Fruit fly (Drosophila melanogaster): ENCODE data around the gene CG13310.

Gene CG13310

DNA sequence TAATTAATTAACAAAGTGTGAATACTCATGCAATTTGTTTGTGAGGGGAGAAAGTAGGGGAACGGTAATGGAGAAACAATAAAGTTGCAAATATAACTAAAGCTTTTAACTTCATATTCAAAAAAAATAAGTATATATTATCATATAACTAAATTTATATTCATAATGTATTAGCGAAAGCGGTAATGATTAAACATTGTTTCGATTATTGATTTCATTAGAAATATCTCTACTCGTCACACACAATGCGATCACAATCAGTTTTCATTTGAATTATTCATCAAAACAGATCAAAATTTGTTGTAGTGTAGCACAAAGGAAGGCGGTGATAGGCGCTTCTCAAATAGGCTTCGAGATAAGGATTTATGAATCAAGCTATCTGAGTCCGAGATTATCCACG is 44.6 kb downstream of the CG13310 start, which contains the start of gene CG6576:
TSS of gene CG6576 (plus strand) at position 301 of the 400 bp plus-strand sequence.
- TF ChIP-seq CG7101 (tag; optimal IDR thresholded peaks at IDR 0.05) = no peak
- TF ChIP-seq CG12768 (GFP tag; optimal IDR thresholded peaks at IDR 0.05) = no peak
- no peak for TF ChIP-seq Crg-1 (GFP tag; optimal IDR thresholded peaks at IDR 0.05)
- TF ChIP-seq ovo (GFP tag; optimal IDR thresholded peaks at IDR 0.05) = no peak
- TF ChIP-seq pad (GFP tag; optimal IDR thresholded peaks at IDR 0.05) = no peak
- no peak for TF ChIP-seq bab1 (GFP tag; optimal IDR thresholded peaks at IDR 0.05)
- no peak for TF ChIP-seq CG11617 (GFP tag; optimal IDR thresholded peaks at IDR 0.05)
- TF ChIP-seq CG33017 (tag; optimal IDR thresholded peaks at IDR 0.05) = no peak
- TF ChIP-seq CG1620 (GFP tag; optimal IDR thresholded peaks at IDR 0.05) = no peak
- no peak for TF ChIP-seq Mnt (GFP tag; optimal IDR thresholded peaks at IDR 0.05)
- TF ChIP-seq kay (GFP tag; ENCODE audit: borderline replicate concordance) = no peak
- TF ChIP-seq cic (GFP tag; optimal IDR thresholded peaks at IDR 0.05) = no peak
- no peak for TF ChIP-seq CG5204 (GFP tag; optimal IDR thresholded peaks at IDR 0.05)
- TF ChIP-seq cnc (optimal IDR thresholded peaks at IDR 0.05) = no peak
- no peak for TF ChIP-seq tj (GFP tag; optimal IDR thresholded peaks at IDR 0.05)

DNA sequence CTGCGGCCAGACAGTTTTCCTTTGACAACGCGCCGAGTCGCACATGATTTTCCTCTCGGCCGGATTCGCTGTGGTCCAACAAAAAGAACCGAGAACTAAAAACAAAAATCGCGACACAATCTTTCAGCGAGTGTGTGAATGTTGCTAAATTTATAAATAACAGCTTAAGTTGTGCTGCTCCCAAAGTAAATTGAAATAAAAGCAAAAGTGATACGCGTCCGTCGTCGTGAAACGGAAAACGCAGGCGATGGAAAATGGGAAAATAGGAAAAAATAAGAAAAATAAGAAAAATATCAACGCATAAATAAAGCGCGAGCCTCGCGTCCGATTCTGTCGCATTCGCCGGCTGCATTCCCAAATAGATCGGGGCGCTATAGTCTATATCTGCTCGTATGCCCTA is 46.7 kb downstream of the CG13310 start, which contains the start of gene Fhos:
TSS of gene Fhos (plus strand) at position 28 of the 400 bp plus-strand sequence.
- TF ChIP-seq CG11617 (GFP tag; optimal IDR thresholded peaks at IDR 0.05) (no peak), Mnt (GFP tag; optimal IDR thresholded peaks at IDR 0.05) (no peak), Hr96 (GFP tag; optimal IDR thresholded peaks at IDR 0.05) (no peak), CG12768 (GFP tag; optimal IDR thresholded peaks at IDR 0.05) (no peak), CG14711 (tag; optimal IDR thresholded peaks at IDR 0.05) (no peak), toe (GFP tag; optimal IDR thresholded peaks at IDR 0.05) (no peak), CG33017 (tag; optimal IDR thresholded peaks at IDR 0.05) (no peak), CG7045 (GFP tag; optimal IDR thresholded peaks at IDR 0.05) (no peak), CG1620 (GFP tag; optimal IDR thresholded peaks at IDR 0.05) (no peak), cnc (optimal IDR thresholded peaks at IDR 0.05) (no peak), tj (GFP tag; optimal IDR thresholded peaks at IDR 0.05) (no peak), pad (GFP tag; optimal IDR thresholded peaks at IDR 0.05) (no peak), bab1 (GFP tag; optimal IDR thresholded peaks at IDR 0.05) (no peak), cic (GFP tag; optimal IDR thresholded peaks at IDR 0.05) (no peak), CG5204 (GFP tag; optimal IDR thresholded peaks at IDR 0.05) (no peak), ovo (GFP tag; optimal IDR thresholded peaks at IDR 0.05) (no peak), Crg-1 (GFP tag; optimal IDR thresholded peaks at IDR 0.05) (no peak), Clk (GFP tag; optimal IDR thresholded peaks at IDR 0.05) (no peak)

DNA sequence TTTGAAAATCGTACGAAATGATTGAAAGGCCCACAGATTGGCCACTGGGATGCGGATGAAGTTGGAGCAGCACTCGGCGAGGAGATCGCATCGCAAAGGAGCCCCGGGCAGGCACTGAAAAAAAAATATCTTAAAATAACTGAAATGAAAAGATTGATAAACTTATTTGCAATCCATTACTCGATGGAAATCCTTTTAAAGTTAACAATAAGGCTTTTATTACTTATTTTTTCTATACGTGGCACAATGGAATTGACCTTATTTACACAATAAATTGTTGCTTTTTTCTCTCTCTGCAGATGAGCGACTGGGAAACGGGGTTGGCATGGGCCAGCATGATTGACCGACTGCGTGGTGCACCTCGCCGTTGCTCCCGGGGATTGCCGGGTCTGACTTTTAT is 49.1 kb downstream of the CG13310 start:
- TF ChIP-seq pad (GFP tag; optimal IDR thresholded peaks at IDR 0.05) = no peak
- TF ChIP-seq kay (GFP tag; ENCODE audit: borderline replicate concordance) = no peak
- TF ChIP-seq CG12768 (GFP tag; optimal IDR thresholded peaks at IDR 0.05) = no peak
- TF ChIP-seq bab1 (GFP tag; optimal IDR thresholded peaks at IDR 0.05) = no peak
- no peak for TF ChIP-seq Mnt (GFP tag; optimal IDR thresholded peaks at IDR 0.05)
- TF ChIP-seq cnc (optimal IDR thresholded peaks at IDR 0.05) = no peak
- no peak for TF ChIP-seq CG7101 (tag; optimal IDR thresholded peaks at IDR 0.05)
- TF ChIP-seq toe (GFP tag; optimal IDR thresholded peaks at IDR 0.05) = no peak
- no peak for TF ChIP-seq CG33017 (tag; optimal IDR thresholded peaks at IDR 0.05)
- no peak for TF ChIP-seq CG7045 (GFP tag; optimal IDR thresholded peaks at IDR 0.05)
- no peak for TF ChIP-seq Clk (GFP tag; optimal IDR thresholded peaks at IDR 0.05)
- TF ChIP-seq CG1620 (GFP tag; optimal IDR thresholded peaks at IDR 0.05) = no peak
- no peak for TF ChIP-seq CG5204 (GFP tag; optimal IDR thresholded peaks at IDR 0.05)
- TF ChIP-seq cic (GFP tag; optimal IDR thresholded peaks at IDR 0.05) = no peak

DNA sequence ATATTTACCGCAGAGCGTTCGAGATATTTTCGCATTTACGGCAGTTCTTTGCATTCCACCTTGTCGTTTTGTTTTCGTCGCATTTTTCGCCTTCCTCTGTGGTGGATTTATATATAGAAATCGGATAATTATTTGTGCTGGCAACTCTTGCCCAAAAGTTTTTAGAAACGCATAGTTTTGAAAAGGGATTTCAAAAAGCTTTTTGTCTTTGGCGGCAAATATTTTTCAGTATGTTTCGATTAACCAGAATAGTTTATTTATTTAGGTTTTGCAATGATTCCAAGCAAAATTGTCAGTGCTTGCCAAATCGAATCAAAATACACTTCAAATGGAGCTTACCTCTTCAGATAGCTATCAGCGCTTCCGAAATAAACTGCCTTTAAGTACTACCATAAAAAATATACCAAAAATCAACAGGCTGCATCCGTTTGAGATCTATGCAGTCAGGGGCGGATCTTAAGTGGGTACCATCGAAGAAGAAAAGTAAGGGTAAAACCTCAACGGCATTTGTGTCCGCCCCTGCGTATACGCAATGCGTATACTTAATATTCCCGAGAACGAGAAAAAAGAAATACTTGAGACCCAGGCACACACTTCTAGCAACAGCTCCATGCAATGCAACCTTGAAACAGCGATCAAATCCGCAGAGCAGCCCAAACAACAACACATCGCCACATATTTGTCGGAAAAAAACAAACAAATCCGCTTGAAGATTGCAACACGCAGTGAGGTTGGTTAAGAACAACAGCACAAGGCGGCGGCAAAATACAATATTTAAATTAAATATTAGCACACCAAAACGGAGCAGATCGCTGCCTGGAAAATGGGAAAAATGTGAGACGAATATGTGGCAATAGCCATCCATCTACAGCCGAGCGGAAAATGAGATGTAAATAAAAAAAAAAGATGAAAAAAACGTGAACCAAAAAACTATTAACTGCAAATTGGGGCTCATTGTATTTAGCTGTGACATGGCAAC is 50.4 kb downstream of the CG13310 start, which contains the start of gene CG13306:
TSS of gene CG13306 (minus strand) at position 51 of the 979 bp plus-strand sequence.
- TF ChIP-seq tj (GFP tag; optimal IDR thresholded peaks at IDR 0.05) (no peak), kay (GFP tag; ENCODE audit: borderline replicate concordance) (peak; percentile 62)

DNA sequence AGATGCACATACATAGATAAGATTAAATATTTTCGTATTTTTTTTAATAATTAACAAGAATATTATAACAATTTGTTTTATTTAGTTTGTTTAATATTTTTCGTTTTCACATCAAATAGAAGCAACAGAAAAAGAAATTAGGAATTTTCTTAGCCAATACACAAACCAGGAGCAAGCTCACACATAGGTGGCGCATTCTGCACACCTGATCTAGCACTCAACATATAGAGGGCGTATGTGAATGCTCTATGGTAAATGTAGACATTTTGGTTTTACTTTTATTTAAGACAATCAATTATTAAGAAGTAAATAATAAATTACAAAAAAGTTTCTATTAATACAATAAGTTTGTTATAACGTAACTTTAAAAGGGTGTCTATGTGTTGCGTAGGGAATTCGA is 51.5 kb downstream of the CG13310 start:
- no peak for TF ChIP-seq Hr96 (GFP tag; optimal IDR thresholded peaks at IDR 0.05)
- no peak for TF ChIP-seq cnc (optimal IDR thresholded peaks at IDR 0.05)
- TF ChIP-seq CG5204 (GFP tag; optimal IDR thresholded peaks at IDR 0.05) = no peak
- TF ChIP-seq pad (GFP tag; optimal IDR thresholded peaks at IDR 0.05) = no peak
- peak; percentile 74 for TF ChIP-seq Crg-1 (GFP tag; optimal IDR thresholded peaks at IDR 0.05)
- TF ChIP-seq CG7045 (GFP tag; optimal IDR thresholded peaks at IDR 0.05) = no peak
- TF ChIP-seq toe (GFP tag; optimal IDR thresholded peaks at IDR 0.05) = peak; percentile 29
- no peak for TF ChIP-seq CG33017 (tag; optimal IDR thresholded peaks at IDR 0.05)
- peak; percentile 89 for TF ChIP-seq CG1620 (GFP tag; optimal IDR thresholded peaks at IDR 0.05)
- TF ChIP-seq Clk (GFP tag; optimal IDR thresholded peaks at IDR 0.05) = no peak
- TF ChIP-seq kay (GFP tag; ENCODE audit: borderline replicate concordance) = no peak
- no peak for TF ChIP-seq Mnt (GFP tag; optimal IDR thresholded peaks at IDR 0.05)
- no peak for TF ChIP-seq CG12768 (GFP tag; optimal IDR thresholded peaks at IDR 0.05)
- TF ChIP-seq ovo (GFP tag; optimal IDR thresholded peaks at IDR 0.05) = peak; percentile 34
- TF ChIP-seq tj (GFP tag; optimal IDR thresholded peaks at IDR 0.05) = no peak
- no peak for TF ChIP-seq cic (GFP tag; optimal IDR thresholded peaks at IDR 0.05)
- no peak for TF ChIP-seq CG11617 (GFP tag; optimal IDR thresholded peaks at IDR 0.05)
- peak; percentile 48 for TF ChIP-seq CG7101 (tag; optimal IDR thresholded peaks at IDR 0.05)
- TF ChIP-seq CG14711 (tag; optimal IDR thresholded peaks at IDR 0.05) = peak; percentile 3
- no peak for TF ChIP-seq bab1 (GFP tag; optimal IDR thresholded peaks at IDR 0.05)

Measured in whole organism, adult.